Worm (Caenorhabditis elegans) whole organism, early embryonic: ENCODE data around the gene cutl-23.

Source experiments
- B0310.2 ChIP-seq: sonication (generic microtip); optimal IDR thresholded peaks from 2 replicates; lab custom pipeline; 2016; ENCODE audit warnings: mild to moderate bottlenecking, missing genetic modification characterization, missing compliant biosample characterization
- F13C5.2 ChIP-seq: sonication (generic microtip); optimal IDR thresholded peaks from 2 replicates; lab custom pipeline; 2017; ENCODE audit warnings: mild to moderate bottlenecking, missing genetic modification characterization, inconsistent platforms, missing compliant biosample characterization
- aly-1 ChIP-seq: sonication (generic microtip); optimal IDR thresholded peaks from 2 replicates; lab custom pipeline; 2016; ENCODE audit warnings: missing genetic modification characterization, missing compliant biosample characterization
- ama-1 ChIP-seq: fragments of 150-350 bp; optimal IDR thresholded peaks from 2 replicates; lab custom pipeline; 2014
- ceh-13 ChIP-seq: fragments of 200-800 bp; sonication (Bioruptor generic); optimal IDR thresholded peaks from 2 replicates; lab custom pipeline; 2018; ENCODE audit warnings: mild to moderate bottlenecking, missing genetic modification characterization, missing compliant biosample characterization
- ceh-36 ChIP-seq: sonication (generic microtip); optimal IDR thresholded peaks from 2 replicates; lab custom pipeline; 2016; ENCODE audit warnings: missing genetic modification characterization, inconsistent platforms, missing compliant biosample characterization
- ets-7 ChIP-seq: sonication (generic microtip); optimal IDR thresholded peaks from 2 replicates; lab custom pipeline; 2016; ENCODE audit warnings: missing genotype, missing genetic modification characterization, missing compliant biosample characterization
- flt-1 ChIP-seq: fragments of 200-800 bp; sonication (Bioruptor generic); IDR thresholded peaks from 2 replicates; pipeline ENCODE4 v1.3.6; 2022; ENCODE audit warnings: missing genetic modification characterization, missing compliant biosample characterization
- hmbx-1 ChIP-seq: sonication (generic microtip); optimal IDR thresholded peaks from 2 replicates; lab custom pipeline; 2016; ENCODE audit warnings: mild to moderate bottlenecking, missing genetic modification characterization, missing compliant biosample characterization
- hmg-4 ChIP-seq: fragments of 200-800 bp; sonication (Bioruptor generic); optimal IDR thresholded peaks from 2 replicates; lab custom pipeline; 2018; ENCODE audit warnings: mild to moderate bottlenecking, missing genetic modification characterization, missing compliant biosample characterization
- hnd-1 ChIP-seq: sonication (generic microtip); optimal IDR thresholded peaks from 2 replicates; lab custom pipeline; 2016; ENCODE audit warnings: missing genetic modification characterization, missing compliant biosample characterization
- pes-1 ChIP-seq: fragments of 200-800 bp; sonication (Bioruptor generic); IDR thresholded peaks from 2 replicates; pipeline ENCODE4 v1.3.6; 2022; ENCODE audit warnings: missing genetic modification reagents, missing genetic modification characterization, missing compliant biosample characterization
- scrt-1 ChIP-seq: fragments of 200-800 bp; sonication (Bioruptor generic); IDR thresholded peaks from 2 replicates; pipeline ENCODE4 v1.3.6; 2022; ENCODE audit warnings: missing genetic modification characterization, missing compliant biosample characterization
- sea-1 ChIP-seq: fragments of 200-800 bp; sonication (Bioruptor generic); conservative IDR thresholded peaks from 2 replicates; pipeline ENCODE4 v1.3.6; 2022; ENCODE audit warnings: missing genetic modification characterization, missing compliant biosample characterization
- tbx-11 ChIP-seq: fragments of 200-800 bp; sonication (Bioruptor generic); IDR thresholded peaks from 2 replicates; pipeline ENCODE4 v1.3.6; 2022; ENCODE audit warnings: missing genetic modification characterization, missing compliant biosample characterization
- tbx-37 ChIP-seq: fragments of 200-800 bp; sonication (Bioruptor generic); conservative IDR thresholded peaks from 2 replicates; pipeline ENCODE4 v1.3.6; 2022; ENCODE audit warnings: missing genetic modification reagents, missing genetic modification characterization, missing compliant biosample characterization
- tra-4 ChIP-seq: sonication (generic microtip); optimal IDR thresholded peaks from 2 replicates; lab custom pipeline; 2017; ENCODE audit warnings: missing genetic modification characterization, missing compliant biosample characterization

The cutl-23 gene

ce11 chrIII:5769726-5770235, at the start of gene cutl-23:
Gene cutl-23, plus strand, starts transcription at chrIII:5770185.
- peak; percentile 52; the same call in 1 of the 2 replicates for TF ChIP-seq scrt-1
- TF ChIP-seq sea-1 (GFP tag; lab: Robert Waterston, UW): 0 out of 2 replicates have a peak, but pooled peaks have one; percentile 63
- TF ChIP-seq ceh-13 (GFP tag; lab: Kevin White, UChicago): no peak
- peak; percentile 15 for TF ChIP-seq ceh-36 (tag; lab: Kevin White, UChicago)
- TF ChIP-seq aly-1: no peak
- TF ChIP-seq tbx-11 (GFP tag; lab: Robert Waterston, UW): no peak; the same call in 1 of the 2 replicates
- TF ChIP-seq ama-1: no peak
- TF ChIP-seq hmg-4 (GFP tag; lab: Kevin White, UChicago): peak; percentile 55
- TF ChIP-seq ets-7 (tag; lab: Kevin White, UChicago): no peak
- TF ChIP-seq hmbx-1 (tag; lab: Kevin White, UChicago): no peak
- TF ChIP-seq B0310.2 (tag; lab: Kevin White, UChicago): no peak
- TF ChIP-seq F13C5.2 (tag; lab: Kevin White, UChicago): peak; percentile 60
- peak; percentile 59; the same call in 1 of the 2 replicates for TF ChIP-seq flt-1 (GFP tag; lab: Robert Waterston, UW)
- no peak for TF ChIP-seq pes-1 (GFP tag; lab: Robert Waterston, UW)
- peak; percentile 41; the same call in 1 of the 2 replicates for TF ChIP-seq tbx-37 (GFP tag; lab: Robert Waterston, UW)
- no peak for TF ChIP-seq tra-4 (tag; lab: Kevin White, UChicago)
- TF ChIP-seq hnd-1 (tag; lab: Kevin White, UChicago): peak; percentile 26

ce11 chrIII:5720266-5721019, 49.5 kb upstream of the cutl-23 start:
- TF ChIP-seq sea-1 (GFP tag; lab: Robert Waterston, UW) (no peak), ceh-36 (tag; lab: Kevin White, UChicago) (no peak), scrt-1 (0 out of 2 replicates have a peak, but pooled peaks have one; percentile 9), F13C5.2 (tag; lab: Kevin White, UChicago) (no peak), flt-1 (GFP tag; lab: Robert Waterston, UW) (no peak), tra-4 (tag; lab: Kevin White, UChicago) (no peak), hmg-4 (GFP tag; lab: Kevin White, UChicago) (peak; percentile 27), ama-1 (no peak), aly-1 (peak; percentile 51), ceh-13 (GFP tag; lab: Kevin White, UChicago) (no peak), tbx-37 (GFP tag; lab: Robert Waterston, UW) (no peak), ets-7 (tag; lab: Kevin White, UChicago) (no peak), tbx-11 (GFP tag; lab: Robert Waterston, UW) (no peak), hmbx-1 (tag; lab: Kevin White, UChicago) (no peak), B0310.2 (tag; lab: Kevin White, UChicago) (no peak), pes-1 (GFP tag; lab: Robert Waterston, UW) (no peak), hnd-1 (tag; lab: Kevin White, UChicago) (no peak)

- TF ChIP-seq pes-1 (GFP tag; lab: Robert Waterston, UW): no peak
- TF ChIP-seq tbx-37 (GFP tag; lab: Robert Waterston, UW): no peak
- no peak for TF ChIP-seq ceh-13 (GFP tag; lab: Kevin White, UChicago)
- TF ChIP-seq ets-7 (tag; lab: Kevin White, UChicago): no peak
- no peak for TF ChIP-seq F13C5.2 (tag; lab: Kevin White, UChicago)
- TF ChIP-seq scrt-1: no peak
- no peak for TF ChIP-seq tbx-11 (GFP tag; lab: Robert Waterston, UW)
- TF ChIP-seq flt-1 (GFP tag; lab: Robert Waterston, UW): no peak
- TF ChIP-seq aly-1: no peak
- TF ChIP-seq ama-1: no peak
- no peak for TF ChIP-seq tra-4 (tag; lab: Kevin White, UChicago)
- TF ChIP-seq sea-1 (GFP tag; lab: Robert Waterston, UW): no peak
Observed at ce11 chrIII:5721488-5721887, 48.5 kb upstream of the cutl-23 start.

ce11 chrIII:5721888-5722287, 48.1 kb upstream of the cutl-23 start:
- TF ChIP-seq tbx-37 (GFP tag; lab: Robert Waterston, UW) (peak; percentile 12; the same call in 1 of the 2 replicates), hmg-4 (GFP tag; lab: Kevin White, UChicago) (peak; percentile 21), tbx-11 (GFP tag; lab: Robert Waterston, UW) (no peak)

DNA sequence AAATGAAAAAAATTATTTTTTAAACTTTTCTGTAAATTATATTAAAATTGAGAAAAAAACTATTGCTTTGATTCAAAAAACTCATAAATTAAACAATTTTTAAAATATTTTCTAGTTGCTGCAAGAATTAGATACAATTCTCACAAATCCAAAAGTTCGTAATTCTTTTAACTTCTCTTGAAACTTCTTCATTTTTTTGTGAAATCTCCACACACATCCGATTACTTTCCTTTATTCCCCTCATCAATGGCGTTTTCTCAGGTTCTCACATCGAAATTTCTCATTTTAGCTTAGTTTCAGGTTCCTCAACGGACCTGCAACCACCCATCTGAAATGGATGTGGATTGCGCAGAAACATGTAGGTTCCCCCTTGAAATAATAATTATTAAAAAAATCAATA, 47.4 kb upstream of the cutl-23 start, which contains the start of gene wrm-1:
Gene wrm-1, plus strand, starts transcription at position 301 of the 400 bp plus-strand sequence.
- TF ChIP-seq F13C5.2 (tag; lab: Kevin White, UChicago) (no peak), ets-7 (tag; lab: Kevin White, UChicago) (no peak), ceh-36 (tag; lab: Kevin White, UChicago) (no peak), hmg-4 (GFP tag; lab: Kevin White, UChicago) (no peak), tbx-37 (GFP tag; lab: Robert Waterston, UW) (no peak), tbx-11 (GFP tag; lab: Robert Waterston, UW) (no peak), sea-1 (GFP tag; lab: Robert Waterston, UW) (no peak), tra-4 (tag; lab: Kevin White, UChicago) (no peak), B0310.2 (tag; lab: Kevin White, UChicago) (no peak), hnd-1 (tag; lab: Kevin White, UChicago) (no peak), aly-1 (no peak), ceh-13 (GFP tag; lab: Kevin White, UChicago) (no peak)

DNA sequence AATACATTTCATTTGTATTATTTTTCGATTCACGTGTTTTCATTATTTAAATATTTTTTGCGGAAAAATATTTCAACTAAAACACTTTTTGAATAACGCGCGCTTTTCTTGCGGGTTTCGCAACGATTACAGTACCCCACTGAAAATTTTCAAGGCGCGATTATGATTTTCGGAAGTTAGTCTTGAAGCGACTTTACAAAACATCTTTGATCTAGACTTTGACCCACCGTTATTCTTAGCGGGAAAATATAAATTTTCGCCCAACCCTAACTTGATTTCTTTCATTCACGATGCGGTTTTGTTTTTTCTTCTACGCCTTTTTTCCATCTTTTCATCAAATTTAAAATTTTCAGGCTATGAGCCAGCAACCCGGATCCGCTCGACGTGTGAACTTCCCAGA, 42.2 kb upstream of the cutl-23 start, which contains the start of gene egg-1:
Gene egg-1, plus strand, starts transcription at position 354 of the 400 bp plus-strand sequence.
- no peak for TF ChIP-seq tbx-11 (GFP tag; lab: Robert Waterston, UW)
- TF ChIP-seq F13C5.2 (tag; lab: Kevin White, UChicago): no peak
- no peak for TF ChIP-seq ceh-36 (tag; lab: Kevin White, UChicago)
- TF ChIP-seq tra-4 (tag; lab: Kevin White, UChicago): no peak
- no peak for TF ChIP-seq ceh-13 (GFP tag; lab: Kevin White, UChicago)
- TF ChIP-seq hmg-4 (GFP tag; lab: Kevin White, UChicago): no peak
- TF ChIP-seq hmbx-1 (tag; lab: Kevin White, UChicago): no peak
- TF ChIP-seq flt-1 (GFP tag; lab: Robert Waterston, UW): no peak
- no peak for TF ChIP-seq pes-1 (GFP tag; lab: Robert Waterston, UW)
- no peak for TF ChIP-seq ama-1
- TF ChIP-seq hnd-1 (tag; lab: Kevin White, UChicago): no peak
- TF ChIP-seq B0310.2 (tag; lab: Kevin White, UChicago): no peak
- no peak for TF ChIP-seq sea-1 (GFP tag; lab: Robert Waterston, UW)
- TF ChIP-seq tbx-37 (GFP tag; lab: Robert Waterston, UW): no peak
- TF ChIP-seq scrt-1: no peak
- no peak for TF ChIP-seq ets-7 (tag; lab: Kevin White, UChicago)
- TF ChIP-seq aly-1: no peak
